Worm (Caenorhabditis elegans): ENCODE measurements around the gene C35B1.2.
"Not testable (repeated sequence)": the region's sequence is repeated elsewhere in the genome, so short reads cannot be mapped to it uniquely, and the experiment has no call there.

C35B1.2 gene

DNA sequence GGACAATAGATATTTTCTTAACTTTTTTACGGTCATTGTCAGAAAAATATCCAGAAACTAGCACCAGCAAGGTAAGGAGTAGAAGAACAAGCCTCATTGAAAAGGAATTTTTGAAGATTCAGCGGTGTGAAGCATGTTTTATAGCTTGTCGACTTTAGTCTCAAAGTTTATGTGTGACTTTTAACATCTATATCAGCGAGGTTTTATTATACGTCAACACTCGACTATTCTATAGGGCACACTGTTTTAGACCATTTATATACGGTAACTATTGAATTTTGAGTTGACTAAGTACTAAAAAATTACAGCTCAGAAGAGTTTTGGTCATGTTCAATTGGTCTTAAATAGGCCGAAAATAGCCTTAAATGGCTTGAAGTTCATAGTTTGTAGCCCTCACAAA lies 55.3 kb downstream of the C35B1.2 start, which contains the start of gene F49F1.11:
F49F1.11 (minus strand) TSS at position 101 of the 400 bp plus-strand sequence.
- no peak for TF ChIP-seq ceh-16 (tag; optimal IDR thresholded peaks at IDR 0.05)
- no peak for TF ChIP-seq mab-5 (tag; optimal IDR thresholded peaks at IDR 0.05)
- no peak for TF ChIP-seq zag-1 (tag; optimal IDR thresholded peaks at IDR 0.05)
- TF ChIP-seq sma-3 (GFP tag; optimal IDR thresholded peaks at IDR 0.05) = no peak
- TF ChIP-seq Y55F3AM.14 (GFP tag; optimal IDR thresholded peaks at IDR 0.05) = no peak
- TF ChIP-seq ama-1 (optimal IDR thresholded peaks at IDR 0.05) = no peak
- TF ChIP-seq elt-1 (tag; optimal IDR thresholded peaks at IDR 0.05) = no peak
- TF ChIP-seq nhr-129 (tag; optimal IDR thresholded peaks at IDR 0.05) = no peak

ce11 chrIV:4142986-4143385 lies 57.0 kb downstream of the C35B1.2 start, which contains the start of gene F49F1.12:
Gene F49F1.12, minus strand, starts transcription at chrIV:4143086.
- not testable (repeated sequence) for TF ChIP-seq fos-1, C34F6.9, elt-1 (tag; optimal IDR thresholded peaks at IDR 0.05)

DNA sequence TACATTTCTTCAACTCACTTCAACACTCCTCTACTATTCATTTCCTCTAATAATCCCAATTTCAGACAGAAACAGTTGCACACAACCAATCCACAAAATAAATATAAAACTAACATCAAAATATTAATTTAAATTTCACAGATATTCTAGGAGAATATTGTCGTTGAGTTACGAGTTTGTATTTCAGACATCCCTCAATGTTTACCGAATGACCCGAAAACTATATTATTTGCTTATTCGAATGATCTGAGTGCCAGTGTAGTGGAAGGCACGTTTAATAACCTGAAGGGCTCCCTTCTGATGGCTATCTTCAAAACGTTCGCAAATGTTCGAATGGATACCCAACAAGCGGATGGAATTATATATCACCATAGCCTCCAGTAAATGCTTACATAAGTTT lies 58.8 kb downstream of the C35B1.2 start, which contains the start of gene R07C12.3:
R07C12.3 (plus strand) TSS at position 301 of the 400 bp plus-strand sequence.
- TF ChIP-seq nhr-23 (tag; optimal IDR thresholded peaks at IDR 0.05) = no peak
- TF ChIP-seq C34F6.9 (tag; optimal IDR thresholded peaks at IDR 0.05) = no peak
- TF ChIP-seq elt-3 (tag; optimal IDR thresholded peaks at IDR 0.05) = no peak
- TF ChIP-seq unc-55 (GFP tag; optimal IDR thresholded peaks at IDR 0.05) = no peak
- no peak for TF ChIP-seq blmp-1 (tag; optimal IDR thresholded peaks at IDR 0.05; ENCODE audit: insufficient read depth)
- no peak for TF ChIP-seq F13H6.1 (tag; optimal IDR thresholded peaks at IDR 0.05)
- no peak for TF ChIP-seq ztf-4 (tag; optimal IDR thresholded peaks at IDR 0.05)
- TF ChIP-seq ztf-1 (GFP tag; conservative IDR thresholded peaks at IDR 0.05) = no peak
- TF ChIP-seq sem-4 (tag; optimal IDR thresholded peaks at IDR 0.05) = no peak
- no peak for TF ChIP-seq mab-5 (tag; optimal IDR thresholded peaks at IDR 0.05)
- TF ChIP-seq mbf-1 (tag; optimal IDR thresholded peaks at IDR 0.05) = no peak
- no peak for TF ChIP-seq sma-9 (GFP tag; optimal IDR thresholded peaks at IDR 0.05)
- TF ChIP-seq sma-9 (tag; optimal IDR thresholded peaks at IDR 0.05) = no peak
- TF ChIP-seq ceh-82 (tag; optimal IDR thresholded peaks at IDR 0.05) = no peak
- TF ChIP-seq skn-1 (tag; optimal IDR thresholded peaks at IDR 0.05) = no peak
- no peak for TF ChIP-seq nhr-11 (tag; optimal IDR thresholded peaks at IDR 0.05)
- TF ChIP-seq egl-27 (tag; optimal IDR thresholded peaks at IDR 0.05) = no peak
- TF ChIP-seq dmd-4 (tag; optimal IDR thresholded peaks at IDR 0.05) = no peak
- TF ChIP-seq snpc-4 (tag; optimal IDR thresholded peaks at IDR 0.05) = no peak
- TF ChIP-seq alr-1 (tag; optimal IDR thresholded peaks at IDR 0.05) = no peak
- TF ChIP-seq ZK546.5 (tag; optimal IDR thresholded peaks at IDR 0.05) = no peak

- TF ChIP-seq fos-1 (tag; optimal IDR thresholded peaks at IDR 0.05) (peak; percentile 91), nhr-129 (tag; optimal IDR thresholded peaks at IDR 0.05) (no peak)
Observed at ce11 chrIV:4147891-4148290, 61.9 kb downstream of the C35B1.2 start.

DNA sequence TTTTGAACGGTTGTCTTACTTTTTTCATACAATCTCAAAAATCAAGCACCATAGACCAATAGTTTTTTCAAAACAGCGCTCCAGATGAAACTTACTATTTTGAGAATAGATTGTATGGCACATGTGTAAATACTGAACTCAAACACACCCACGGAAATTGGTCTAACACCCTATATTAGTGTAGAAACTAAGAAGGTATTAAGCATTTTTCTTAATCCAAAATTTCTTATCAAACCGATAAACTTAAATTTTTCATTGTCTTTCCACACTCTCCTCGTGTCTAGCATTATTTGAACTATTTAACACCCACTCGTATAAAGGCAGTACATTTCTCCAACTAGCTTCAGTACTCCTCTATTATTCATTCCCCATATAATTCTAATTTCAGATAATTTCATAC lies 64.1 kb downstream of the C35B1.2 start:
- peak; percentile 9 for TF ChIP-seq fos-1 (tag; optimal IDR thresholded peaks at IDR 0.05)
- TF ChIP-seq nhr-11 (tag; optimal IDR thresholded peaks at IDR 0.05) = no peak

- TF ChIP-seq fos-1 (tag; optimal IDR thresholded peaks at IDR 0.05) = peak; percentile 69
- TF ChIP-seq elt-1 (tag; optimal IDR thresholded peaks at IDR 0.05) = no peak
Observed at ce11 chrIV:4152143-4152542, 66.1 kb downstream of the C35B1.2 start, which contains the start of the genes K08D10.10 and R07C12.1. Gene K08D10.10, plus strand, starts transcription at chrIV:4152235. Gene R07C12.1, plus strand, starts transcription at chrIV:4152456.
